Worm (Caenorhabditis elegans) whole organism, young adult: ENCODE data around the gene K08F8.7.

Source experiments
- ama-1 ChIP-seq, 3 experiments: fragments of 150-350 bp in 1 of 3; sonication (generic microtip) in 2 of 3; optimal IDR thresholded peaks; 2 replicates each; lab custom pipeline; 2014 to 2018; ENCODE audit warnings: missing biosample characterization in 2 of 3, missing genetic modification characterization in 2 of 3, missing genetic modification reagents in 2 of 3
- aptf-3 ChIP-seq: fragments of 200-800 bp; sonication (Bioruptor generic); IDR thresholded peaks from 2 replicates; pipeline ENCODE4 v1.3.6; 2022; ENCODE audit warnings: missing genetic modification characterization, missing compliant biosample characterization
- ceh-40 ChIP-seq: fragments of 200-800 bp; sonication (Bioruptor generic); IDR thresholded peaks from 2 replicates; pipeline ENCODE4 v1.3.6; 2022; ENCODE audit warnings: missing genetic modification characterization, missing compliant biosample characterization
- ceh-58 ChIP-seq: fragments of 200-800 bp; sonication (Bioruptor generic); IDR thresholded peaks from 2 replicates; pipeline ENCODE4 v1.3.6; 2022; ENCODE audit warnings: missing genetic modification characterization, missing compliant biosample characterization
- let-526 ChIP-seq: fragments of 200-800 bp; sonication (Bioruptor generic); IDR thresholded peaks from 2 replicates; pipeline ENCODE4 v1.3.6; 2022; ENCODE audit warnings: missing genetic modification reagents, missing genetic modification characterization, missing compliant biosample characterization
- let-607 ChIP-seq, 2 experiments: fragments of 200-800 bp in 1 of 2; sonication (Bioruptor generic) in 1 of 2; sonication (generic microtip) in 1 of 2; optimal IDR thresholded peaks; 2 replicates each; lab custom pipeline; 2016 to 2018; ENCODE audit warnings: mild to moderate bottlenecking in 2 of 2, missing compliant biosample characterization in 2 of 2, missing genetic modification characterization in 2 of 2, moderate library complexity in 2 of 2, missing genotype in 1 of 2
- lin-54 ChIP-seq: fragments of 200-800 bp; sonication (Bioruptor generic); optimal IDR thresholded peaks from 2 replicates; lab custom pipeline; 2018; ENCODE audit warnings: mild to moderate bottlenecking, missing genetic modification characterization, missing compliant biosample characterization
- mes-4 ChIP-seq: sonication (generic microtip); optimal IDR thresholded peaks from 2 replicates; lab custom pipeline; 2016; ENCODE audit warnings: missing genotype, missing genetic modification characterization, missing compliant biosample characterization
- zim-3 ChIP-seq: sonication (generic microtip); optimal IDR thresholded peaks from 2 replicates; lab custom pipeline; 2017; ENCODE audit warnings: mild to moderate bottlenecking, missing genetic modification characterization, moderate library complexity, missing compliant biosample characterization

DNA sequence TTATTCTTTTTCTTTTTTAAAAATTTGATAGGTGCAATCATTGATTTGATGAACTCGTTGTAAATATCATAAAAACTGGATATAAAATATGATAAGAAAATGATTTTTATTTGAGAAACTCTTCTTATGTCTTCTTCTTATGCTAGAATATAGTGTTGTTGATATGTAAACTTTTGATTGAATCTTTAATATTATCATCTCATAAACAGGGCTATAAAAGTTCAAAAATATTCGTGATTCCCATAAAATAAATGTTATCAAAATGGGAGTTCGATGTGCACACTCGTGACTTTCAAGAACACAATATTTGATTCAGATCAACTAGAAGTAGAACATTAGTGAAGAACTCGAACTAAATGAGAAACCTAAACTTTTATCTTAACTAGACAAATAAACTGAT lies 16.2 kb downstream of the K08F8.7 start:
- TF ChIP-seq ceh-40 (no peak), mes-4 (no peak), let-607 (tag; optimal IDR thresholded peaks at IDR 0.05; lab: Kevin White, UChicago) (no peak), aptf-3 (GFP tag; lab: Robert Waterston, UW) (no peak), ceh-58 (GFP tag; lab: Robert Waterston, UW) (no peak), ama-1 (optimal IDR thresholded peaks at IDR 0.05; lab: Kevin White, UChicago) (no peak), ama-1 (GFP tag; optimal IDR thresholded peaks at IDR 0.05; lab: Kevin White, UChicago) (no peak), zim-3 (tag; lab: Kevin White, UChicago) (no peak), let-526 (GFP tag; lab: Robert Waterston, UW) (no peak), lin-54 (no peak)
